Worm (Caenorhabditis elegans) whole organism, mixed stage, embryonic: ENCODE results near the gene dos-1.

Experiments
- M03D4.4 ChIP-seq: sonication (generic microtip); optimal IDR thresholded peaks from 2 replicates; lab custom pipeline; 2017; ENCODE audit warnings: mild to moderate bottlenecking, missing genetic modification characterization, missing compliant biosample characterization
- ceh-39 ChIP-seq: fragments of 150-350 bp; optimal IDR thresholded peaks from 2 replicates; lab custom pipeline; 2014; ENCODE audit warnings: missing biosample characterization, missing genetic modification characterization
- ceh-43 ChIP-seq: fragments of 200-800 bp; sonication (Bioruptor generic); optimal IDR thresholded peaks from 2 replicates; lab custom pipeline; 2018; ENCODE audit warnings: mild to moderate bottlenecking, missing genetic modification characterization, moderate library complexity, missing compliant biosample characterization
- ceh-83 ChIP-seq: fragments of 200-800 bp; sonication (Bioruptor generic); optimal IDR thresholded peaks from 2 replicates; lab custom pipeline; 2018; ENCODE audit warnings: mild to moderate bottlenecking, missing genetic modification characterization, missing compliant biosample characterization
- flh-1 ChIP-seq: fragments of 200-800 bp; sonication (Bioruptor generic); optimal IDR thresholded peaks from 2 replicates; lab custom pipeline; 2018; ENCODE audit warnings: mild to moderate bottlenecking, missing genetic modification characterization, moderate library complexity, missing compliant biosample characterization
- ham-2 ChIP-seq: fragments of 200-800 bp; sonication (Bioruptor generic); optimal IDR thresholded peaks from 2 replicates; lab custom pipeline; 2018; ENCODE audit warnings: mild to moderate bottlenecking, missing genetic modification characterization, missing compliant biosample characterization
- lin-13 ChIP-seq: fragments of 150-350 bp; optimal IDR thresholded peaks from 2 replicates; lab custom pipeline; 2014; ENCODE audit warnings: missing biosample characterization, missing genetic modification characterization
- mep-1 ChIP-seq: fragments of 150-350 bp; optimal IDR thresholded peaks from 2 replicates; lab custom pipeline; 2017; ENCODE audit warnings: missing biosample characterization, missing genetic modification reagents, missing genetic modification characterization, inconsistent platforms
- mls-2 ChIP-seq: sonication (generic microtip); optimal IDR thresholded peaks from 2 replicates; lab custom pipeline; 2016; ENCODE audit warnings: mild to moderate bottlenecking, missing genetic modification characterization, moderate library complexity, missing compliant biosample characterization
- nhr-237 ChIP-seq: fragments of 150-350 bp; optimal IDR thresholded peaks from 2 replicates; lab custom pipeline; 2014; ENCODE audit warnings: missing biosample characterization, missing genetic modification characterization
- nhr-76 ChIP-seq: sonication (generic microtip); optimal IDR thresholded peaks from 2 replicates; lab custom pipeline; 2017; ENCODE audit warnings: missing biosample characterization, missing genetic modification characterization
- pha-4 ChIP-seq: fragments of 150-350 bp; optimal IDR thresholded peaks from 2 replicates; lab custom pipeline; 2018; ENCODE audit warnings: missing biosample characterization, missing genetic modification reagents, missing genetic modification characterization
- snpc-4 ChIP-seq: fragments of 150-350 bp; optimal IDR thresholded peaks from 2 replicates; lab custom pipeline; 2014; ENCODE audit warnings: missing biosample characterization, missing genetic modification characterization
- unc-62 ChIP-seq: fragments of 150-350 bp; optimal IDR thresholded peaks from 2 replicates; lab custom pipeline; 2014; ENCODE audit warnings: missing biosample characterization, missing genetic modification reagents, missing genetic modification characterization

ce11 chrIII:9118921-9119606, 15.3 kb downstream of the dos-1 start, which contains the start of gene ced-11:
- TF ChIP-seq mls-2 (tag; lab: Kevin White, UChicago): no peak
- no peak for TF ChIP-seq unc-62 (GFP tag; lab: Kevin White, UChicago)
- no peak for TF ChIP-seq snpc-4 (tag; lab: Kevin White, UChicago)
- no peak for TF ChIP-seq lin-13 (tag; lab: Kevin White, UChicago)
- TF ChIP-seq mep-1: no peak
- TF ChIP-seq ceh-39 (tag; lab: Kevin White, UChicago): no peak
- no peak for TF ChIP-seq nhr-237 (tag; lab: Kevin White, UChicago)
- no peak for TF ChIP-seq nhr-76 (tag; lab: Kevin White, UChicago)
- no peak for TF ChIP-seq M03D4.4 (tag; lab: Kevin White, UChicago)
- TF ChIP-seq ham-2 (GFP tag; lab: Kevin White, UChicago): no peak
- no peak for TF ChIP-seq flh-1 (GFP tag; lab: Kevin White, UChicago)
- no peak for TF ChIP-seq ceh-43 (GFP tag; lab: Kevin White, UChicago)
- no peak for TF ChIP-seq pha-4 (tag; lab: Kevin White, UChicago)
- no peak for TF ChIP-seq ceh-83 (GFP tag; lab: Kevin White, UChicago)
